Fruit fly (Drosophila melanogaster): ENCODE data around the gene CG7130.
A peak's percentile ranks its signal among the peaks of the same experiment; 100 is the strongest.

CG7130 gene

DNA sequence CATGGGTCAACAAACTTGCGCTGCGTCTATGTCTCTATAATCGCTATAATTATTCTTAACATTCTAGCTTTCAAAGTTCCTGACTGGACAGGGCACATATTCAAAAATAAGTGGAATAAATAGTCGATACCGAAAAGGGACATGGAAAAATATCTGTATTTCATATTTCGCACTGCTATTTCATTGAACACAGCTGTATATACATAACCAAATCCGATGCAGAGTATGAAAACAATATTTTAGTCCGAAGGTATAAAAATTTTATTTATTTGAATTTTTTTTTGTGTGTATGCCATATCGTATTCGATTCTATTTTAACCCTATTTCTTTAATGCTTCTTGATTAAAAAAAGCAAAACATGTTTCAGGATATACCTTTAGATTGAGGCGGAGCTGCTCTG, 2.7 kb downstream of the CG7130 start (continued):
- TF ChIP-seq CG2129 (GFP tag; IDR thresholded peaks at IDR 0.05; ENCODE audit: partially characterized antibody) (no peak), TFAM (GFP tag; optimal IDR thresholded peaks at IDR 0.05) (no peak), CG1603 (tag; optimal IDR thresholded peaks at IDR 0.05) (peak; percentile 1), CG10431 (GFP tag; optimal IDR thresholded peaks at IDR 0.05) (no peak), CG32772 (GFP tag; IDR thresholded peaks at IDR 0.05) (no peak), CG43689 (GFP tag; IDR thresholded peaks at IDR 0.05) (no peak), CG12219 (GFP tag; optimal IDR thresholded peaks at IDR 0.05) (no peak), Stat92E (GFP tag; optimal IDR thresholded peaks at IDR 0.05) (no peak), CG18599 (GFP tag; optimal IDR thresholded peaks at IDR 0.05) (no peak), CG2116 (GFP tag; optimal IDR thresholded peaks at IDR 0.05) (no peak), Hr39 (optimal IDR thresholded peaks at IDR 0.05) (no peak), Nf-YA (GFP tag; IDR thresholded peaks at IDR 0.05) (no peak), row (GFP tag; IDR thresholded peaks at IDR 0.05) (0 out of 3 replicates have a peak, but pooled peaks have one; percentile 36), B-H1 (GFP tag; IDR thresholded peaks at IDR 0.05) (no peak), Trl (optimal IDR thresholded peaks at IDR 0.05) (no peak), Trl (GFP tag; optimal IDR thresholded peaks at IDR 0.05) (no peak), CG1024 (GFP tag; IDR thresholded peaks at IDR 0.05) (no peak), Ets65A (GFP tag) (no peak), CG11696 (GFP tag; IDR thresholded peaks at IDR 0.05) (peak; percentile 60), CG11504 (tag; optimal IDR thresholded peaks at IDR 0.05) (no peak)

dm6 chr3L:22071687-22072394, 3.7 kb downstream of the CG7130 start, which contains the start of gene CG7139:
Gene CG7139, minus strand, starts transcription at chr3L:22071848.
- TF ChIP-seq grau (tag; optimal IDR thresholded peaks at IDR 0.05) = no peak
- TF ChIP-seq B-H1 (GFP tag; IDR thresholded peaks at IDR 0.05) = no peak
- TF ChIP-seq onecut (GFP tag; IDR thresholded peaks at IDR 0.05) = peak; percentile 71
- 0 out of 4 replicates have a peak, but pooled peaks have one; percentile 46 for TF ChIP-seq chinmo (GFP tag; IDR thresholded peaks at IDR 0.05; ENCODE audit: partially characterized antibody)
- TF ChIP-seq CG16813 (GFP tag; IDR thresholded peaks at IDR 0.05; ENCODE audit: partially characterized antibody) = peak; percentile 85
- peak; percentile 49 for TF ChIP-seq CG14710 (tag; optimal IDR thresholded peaks at IDR 0.05)
- TF ChIP-seq CG12659 (GFP tag; optimal IDR thresholded peaks at IDR 0.05) = peak; percentile 48
- TF ChIP-seq bbx (GFP tag; IDR thresholded peaks at IDR 0.05; ENCODE audit: partially characterized antibody) = peak; percentile 72
- peak; percentile 67; the same call in 3 of the 4 replicates for TF ChIP-seq Dll (GFP tag; IDR thresholded peaks at IDR 0.05; ENCODE audit: partially characterized antibody)
- peak; percentile 37 for TF ChIP-seq CG30403 (GFP tag; optimal IDR thresholded peaks at IDR 0.05)
- TF ChIP-seq CG9609 (GFP tag; optimal IDR thresholded peaks at IDR 0.05) = no peak
- TF ChIP-seq CG13296 (GFP tag; optimal IDR thresholded peaks at IDR 0.05) = peak; percentile 8
- no peak for TF ChIP-seq CG11398 (GFP tag; optimal IDR thresholded peaks at IDR 0.05)
- peak; percentile 48; the same call in 1 of the 2 replicates for TF ChIP-seq unc-4 (GFP tag; IDR thresholded peaks at IDR 0.05; ENCODE audit: partially characterized antibody)
- peak; percentile 37 for TF ChIP-seq CG12769 (tag; optimal IDR thresholded peaks at IDR 0.05)
- TF ChIP-seq CG1603 (tag; optimal IDR thresholded peaks at IDR 0.05) = peak; percentile 7
- TF ChIP-seq CoRest (tag; optimal IDR thresholded peaks at IDR 0.05) = peak; percentile 49
- no peak for TF ChIP-seq H2.0 (GFP tag; IDR thresholded peaks at IDR 0.05)
- peak; percentile 8 for TF ChIP-seq phol (tag; optimal IDR thresholded peaks at IDR 0.05)
- no peak for TF ChIP-seq NC2α (GFP tag; optimal IDR thresholded peaks at IDR 0.05)
- TF ChIP-seq BEAF-32 (GFP tag; optimal IDR thresholded peaks at IDR 0.05) = peak; percentile 81
- TF ChIP-seq Ets97D (GFP tag; optimal IDR thresholded peaks at IDR 0.05) = peak; percentile 25
- TF ChIP-seq CG34224 (GFP tag; IDR thresholded peaks at IDR 0.05; ENCODE audit: partially characterized antibody) = peak; percentile 50
- no peak for TF ChIP-seq z (GFP tag; IDR thresholded peaks at IDR 0.05)
- peak; percentile 8 for TF ChIP-seq Abd-B (GFP tag; optimal IDR thresholded peaks at IDR 0.05)
- peak; percentile 74 for TF ChIP-seq Scr (GFP tag; IDR thresholded peaks at IDR 0.05; ENCODE audit: partially characterized antibody)
- peak; percentile 62 for TF ChIP-seq knrl (GFP tag; IDR thresholded peaks at IDR 0.05; ENCODE audit: partially characterized antibody)
- peak; percentile 59; the same call in 2 of the 3 replicates for TF ChIP-seq Doc3 (GFP tag; IDR thresholded peaks at IDR 0.05; ENCODE audit: partially characterized antibody)
- TF ChIP-seq mirr (GFP tag; optimal IDR thresholded peaks at IDR 0.05) = no peak
- peak; percentile 94 for TF ChIP-seq Sry-β (GFP tag; optimal IDR thresholded peaks at IDR 0.05)

All from whole organism, embryonic.